Worm (Caenorhabditis elegans) whole organism, L4/young adult: ENCODE data around the gene swsn-3.

Source experiments
- W03F9.2 ChIP-seq: fragments of 150-350 bp; optimal IDR thresholded peaks from 2 replicates; lab custom pipeline; 2014; ENCODE audit warnings: missing biosample characterization, missing genetic modification characterization
- dao-5 ChIP-seq: sonication (generic microtip); optimal IDR thresholded peaks from 2 replicates; lab custom pipeline; 2016; ENCODE audit warnings: missing genotype, missing genetic modification characterization, moderate library complexity, missing compliant biosample characterization

- TF ChIP-seq W03F9.2 (no peak), dao-5 (tag; lab: Kevin White, UChicago) (no peak)
Observed at ce11 chrIII:2800743-2801142, 32.3 kb upstream of the swsn-3 start.
